Fruit fly (Drosophila melanogaster): ENCODE measurements around the gene CG9525.
A peak's percentile ranks its signal among the peaks of the same experiment; 100 is the strongest.

CG9525 gene

DNA sequence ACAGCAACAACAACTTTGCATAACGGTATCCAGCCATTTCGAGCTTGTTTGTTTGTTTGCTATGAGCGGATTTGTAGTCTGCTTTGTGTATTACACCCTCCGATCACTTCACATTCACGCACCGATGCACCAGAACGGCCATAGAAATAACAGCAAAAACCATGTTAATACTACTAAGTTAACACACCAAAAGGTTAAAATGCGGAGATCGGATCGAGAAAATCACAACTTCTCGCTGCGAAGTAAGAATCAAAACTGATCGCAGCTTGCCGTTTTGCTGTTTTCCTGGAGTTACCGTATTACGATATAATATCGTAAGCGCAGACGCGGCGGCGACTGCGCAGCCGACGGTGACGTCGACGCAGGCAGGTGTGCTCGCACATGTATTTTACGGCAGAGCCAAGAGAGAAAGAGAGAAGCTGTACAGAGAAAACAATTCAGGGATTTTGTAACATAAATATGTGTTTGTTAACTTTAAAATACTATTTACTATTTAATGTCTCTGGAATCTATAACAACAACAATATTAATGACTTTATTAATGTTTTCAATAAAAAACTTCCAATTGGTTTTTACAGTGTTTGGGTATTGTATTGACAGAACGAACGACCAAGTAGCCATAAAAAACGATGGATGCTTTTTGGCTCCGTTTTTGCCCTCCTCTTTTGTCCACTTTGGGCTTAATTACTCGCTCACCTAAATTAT lies 22.6 kb upstream of the CG9525 start, which contains the start of gene CG13101 (continued):
- peak; percentile 75 for TF ChIP-seq zf30C (GFP tag; optimal IDR thresholded peaks at IDR 0.05)
- TF ChIP-seq fu2 (GFP tag; optimal IDR thresholded peaks at IDR 0.05), result peak; percentile 63
- TF ChIP-seq CG10979 (tag; optimal IDR thresholded peaks at IDR 0.05), result peak; percentile 94
- TF ChIP-seq CG7271 (tag; optimal IDR thresholded peaks at IDR 0.05), result peak; percentile 56
- TF ChIP-seq cg (GFP tag; optimal IDR thresholded peaks at IDR 0.05), result no peak
- no peak for TF ChIP-seq wek (GFP tag; optimal IDR thresholded peaks at IDR 0.05)
- TF ChIP-seq ATbp (GFP tag; optimal IDR thresholded peaks at IDR 0.05), result peak; percentile 89
- TF ChIP-seq CG17361 (GFP tag; IDR thresholded peaks at IDR 0.05), result peak; percentile 91
- 0 out of 4 replicates have a peak, but pooled peaks have one; percentile 65 for TF ChIP-seq chinmo (GFP tag; IDR thresholded peaks at IDR 0.05; ENCODE audit: partially characterized antibody)
- TF ChIP-seq CG1024 (GFP tag; IDR thresholded peaks at IDR 0.05), result peak; percentile 82
- TF ChIP-seq CG14441 (GFP tag; IDR thresholded peaks at IDR 0.05), result peak; percentile 93
- TF ChIP-seq Doc3 (GFP tag; IDR thresholded peaks at IDR 0.05; ENCODE audit: partially characterized antibody), result no peak
- TF ChIP-seq CG11085 (GFP tag; IDR thresholded peaks at IDR 0.05), result peak; percentile 89
- TF ChIP-seq Med (GFP tag), result peak; percentile 96
- peak; percentile 91 for TF ChIP-seq B-H1 (GFP tag; IDR thresholded peaks at IDR 0.05)
- TF ChIP-seq CG1647 (GFP tag; optimal IDR thresholded peaks at IDR 0.05), result peak; percentile 78
- peak; percentile 63 for TF ChIP-seq CG8089 (GFP tag; optimal IDR thresholded peaks at IDR 0.05)
- TF ChIP-seq dmrt99B (tag; optimal IDR thresholded peaks at IDR 0.05), result peak; percentile 92
- TF ChIP-seq Mrtf (GFP tag; IDR thresholded peaks at IDR 0.05), result peak; percentile 90; the same call in 2 of the 3 replicates
- TF ChIP-seq CG7963 (GFP tag; IDR thresholded peaks at IDR 0.05; ENCODE audit: partially characterized antibody), result no peak
- peak; percentile 87 for TF ChIP-seq CG9215 (GFP tag; IDR thresholded peaks at IDR 0.05)
- peak; percentile 80 for TF ChIP-seq cas (GFP tag; IDR thresholded peaks at IDR 0.05)
- TF ChIP-seq CG2678 (tag; optimal IDR thresholded peaks at IDR 0.05), result peak; percentile 96
- TF ChIP-seq Hsf (GFP tag; optimal IDR thresholded peaks at IDR 0.05), result peak; percentile 92
- TF ChIP-seq CG4424 (GFP tag; optimal IDR thresholded peaks at IDR 0.05), result peak; percentile 93
- no peak for TF ChIP-seq sima (GFP tag; optimal IDR thresholded peaks at IDR 0.05)
- peak; percentile 92 for TF ChIP-seq bcd (GFP tag; optimal IDR thresholded peaks at IDR 0.05)
- TF ChIP-seq corto (GFP tag; optimal IDR thresholded peaks at IDR 0.05), result peak; percentile 95
- peak; percentile 86 for TF ChIP-seq NFAT (GFP tag; IDR thresholded peaks at IDR 0.05)
- TF ChIP-seq CG8478 (optimal IDR thresholded peaks at IDR 0.05), result no peak
- TF ChIP-seq ttk (GFP tag; IDR thresholded peaks at IDR 0.05), result peak; percentile 93
- TF ChIP-seq vnd (GFP tag; IDR thresholded peaks at IDR 0.05; ENCODE audit: partially characterized antibody), result no peak
- TF ChIP-seq CG2129 (GFP tag; IDR thresholded peaks at IDR 0.05; ENCODE audit: partially characterized antibody), result no peak
- no peak for TF ChIP-seq CG14860 (GFP tag; IDR thresholded peaks at IDR 0.05; ENCODE audit: partially characterized antibody)
- peak; percentile 94 for TF ChIP-seq lbe (GFP tag; optimal IDR thresholded peaks at IDR 0.05)
- peak; percentile 94 for TF ChIP-seq CoRest (tag; optimal IDR thresholded peaks at IDR 0.05)
- peak; percentile 83 for TF ChIP-seq Atf-2 (GFP tag; optimal IDR thresholded peaks at IDR 0.05)
- TF ChIP-seq Dbx (GFP tag; IDR thresholded peaks at IDR 0.05), result peak; percentile 95
- TF ChIP-seq CG12236 (GFP tag; optimal IDR thresholded peaks at IDR 0.05), result peak; percentile 56
- peak; percentile 42 for TF ChIP-seq Sry-δ (GFP tag; optimal IDR thresholded peaks at IDR 0.05)
- TF ChIP-seq ab (GFP tag; optimal IDR thresholded peaks at IDR 0.05), result no peak
- TF ChIP-seq CG9727 (GFP tag; optimal IDR thresholded peaks at IDR 0.05), result peak; percentile 95
- TF ChIP-seq Sox102F (GFP tag; optimal IDR thresholded peaks at IDR 0.05), result peak; percentile 86
- TF ChIP-seq rib (GFP tag; IDR thresholded peaks at IDR 0.05), result peak; percentile 93
- peak; percentile 85 for TF ChIP-seq CG5245 (GFP tag; optimal IDR thresholded peaks at IDR 0.05)
- peak; percentile 18 for TF ChIP-seq CG3995 (GFP tag; optimal IDR thresholded peaks at IDR 0.05)
- TF ChIP-seq CG12769 (tag; optimal IDR thresholded peaks at IDR 0.05), result peak; percentile 90
- 0 out of 2 replicates have a peak, but pooled peaks have one; percentile 36 for TF ChIP-seq dan (GFP tag; IDR thresholded peaks at IDR 0.05)
- peak; percentile 97 for TF ChIP-seq CG11695 (GFP tag; IDR thresholded peaks at IDR 0.05)
- peak; percentile 71 for TF ChIP-seq Dad (GFP tag; optimal IDR thresholded peaks at IDR 0.05)

Measured in whole organism, embryonic.